Fruit fly (Drosophila melanogaster) whole organism, embryonic: ENCODE data around the gene CG10343.

Experiments
- CG13624 ChIP-seq: fragments of 200-800 bp; sonication (Bioruptor generic); optimal IDR thresholded peaks from 2 replicates; lab custom pipeline; 2016; ENCODE audit warnings: missing biosample characterization, missing genetic modification characterization
- CG8290 ChIP-seq, 3 experiments: fragments of 200-800 bp; sonication (Bioruptor generic); optimal IDR thresholded peaks; 2 replicates each; lab custom pipeline; 2016 to 2019; ENCODE audit warnings: missing biosample characterization in 3 of 3, missing genetic modification characterization in 3 of 3, mild to moderate bottlenecking in 2 of 3, moderate library complexity in 1 of 3
- Lhr ChIP-seq: fragments of 200-800 bp; sonication (Bioruptor generic); optimal IDR thresholded peaks from 3 replicates; lab custom pipeline; 2017; ENCODE audit warnings: mild to moderate bottlenecking, missing biosample characterization, missing genetic modification reagents, missing genetic modification characterization
- Nf-YC ChIP-seq: fragments of 200-800 bp; optimal IDR thresholded peaks from 3 replicates; lab custom pipeline; 2019; ENCODE audit warnings: missing biosample characterization, mild to moderate bottlenecking, missing genetic modification characterization, moderate library complexity
- Stat92E ChIP-seq, 3 experiments: fragments of >200 bp in 2 of 3; fragments of 200-800 bp in 1 of 3; sonication (Bioruptor generic) in 1 of 3; optimal IDR thresholded peaks; 2 replicates each; lab custom pipeline; 2017 to 2019; ENCODE audit warnings: missing biosample characterization in 3 of 3, missing genetic modification characterization in 3 of 3, mild to moderate bottlenecking in 1 of 3, moderate library complexity in 1 of 3
- ewg ChIP-seq: fragments of 200-800 bp; sonication (Bioruptor generic); optimal IDR thresholded peaks from 3 replicates; lab custom pipeline; 2017; ENCODE audit warnings: mild to moderate bottlenecking, missing biosample characterization, missing genetic modification reagents, missing genetic modification characterization
- wdn ChIP-seq: fragments of 200-800 bp; sonication (Bioruptor generic); IDR thresholded peaks from 2 replicates; pipeline ENCODE4 v1.3.6; 2022; ENCODE audit warnings: missing biosample characterization, missing genetic modification characterization

- TF ChIP-seq Stat92E (GFP tag; optimal IDR thresholded peaks at IDR 0.05; lab: Kevin White, UChicago) (no peak), CG8290 (GFP tag; optimal IDR thresholded peaks at IDR 0.05; lab: Kevin White, UChicago) (no peak), CG8290 (tag; optimal IDR thresholded peaks at IDR 0.05; lab: Kevin White, UChicago) (no peak), Nf-YC (tag; lab: Kevin White, UChicago) (no peak), ewg (no peak), wdn (GFP tag; lab: Robert Waterston, UW) (no peak), CG13624 (GFP tag; lab: Kevin White, UChicago) (no peak), Lhr (GFP tag; lab: Kevin White, UChicago) (no peak)
Observed at dm6 chr2L:18698559-18699130, 4.6 kb upstream of the CG10343 start, which contains the start of gene CG10341.
